Fruit fly (Drosophila melanogaster) whole organism, embryonic: ENCODE measurements around the gene CaBP1.

Experiments used
- Abd-B ChIP-seq: fragments of 200-800 bp; sonication (Bioruptor generic); optimal IDR thresholded peaks from 2 replicates; lab custom pipeline; 2018; ENCODE audit warnings: missing biosample characterization, mild to moderate bottlenecking, missing genetic modification characterization, moderate library complexity
- Aef1 ChIP-seq: fragments of 200-800 bp; sonication (Bioruptor generic); IDR thresholded peaks from 3 replicates; pipeline ENCODE4 v1.3.6; 2022; ENCODE audit warnings: missing biosample characterization, missing genetic modification characterization
- BEAF-32 ChIP-seq: fragments of 200-800 bp; sonication (Bioruptor generic); optimal IDR thresholded peaks from 3 replicates; lab custom pipeline; 2017; ENCODE audit warnings: missing biosample characterization, missing genetic modification characterization, mild to moderate bottlenecking, moderate library complexity, missing genetic modification reagents
- CG10366 ChIP-seq: fragments of 200-800 bp; sonication (Bioruptor generic); IDR thresholded peaks from 2 replicates; pipeline ENCODE4 v1.3.6; 2022; ENCODE audit warnings: missing biosample characterization, missing genetic modification characterization
- CG10462 ChIP-seq: fragments of 200-800 bp; sonication (Bioruptor generic); optimal IDR thresholded peaks from 2 replicates; lab custom pipeline; 2016; ENCODE audit warnings: missing biosample characterization, missing genetic modification characterization
- CG11696 ChIP-seq: fragments of 200-800 bp; sonication (Bioruptor generic); IDR thresholded peaks from 2 replicates; pipeline ENCODE4 v1.3.6; 2022; ENCODE audit warnings: missing biosample characterization, missing genetic modification characterization
- CG12659 ChIP-seq: fragments of 200-800 bp; sonication (Bioruptor generic); optimal IDR thresholded peaks from 3 replicates; lab custom pipeline; 2017; ENCODE audit warnings: mild to moderate bottlenecking, missing biosample characterization, missing genetic modification reagents, missing genetic modification characterization
- CG12769 ChIP-seq: fragments of 200-800 bp; sonication (Bioruptor generic); optimal IDR thresholded peaks from 2 replicates; lab custom pipeline; 2019; ENCODE audit warnings: missing biosample characterization, mild to moderate bottlenecking, missing genetic modification characterization, moderate library complexity
- CG12942 ChIP-seq: fragments of 200-800 bp; sonication (Bioruptor generic); optimal IDR thresholded peaks from 3 replicates; lab custom pipeline; 2016; ENCODE audit warnings: missing biosample characterization, missing genetic modification characterization
- CG13775 ChIP-seq: fragments of 200-800 bp; sonication (Bioruptor generic); optimal IDR thresholded peaks from 3 replicates; lab custom pipeline; 2017; ENCODE audit warnings: missing biosample characterization, mild to moderate bottlenecking, missing genetic modification characterization
- CG13894 ChIP-seq: fragments of 200-800 bp; sonication (Bioruptor generic); optimal IDR thresholded peaks from 3 replicates; lab custom pipeline; 2018; ENCODE audit warnings: missing biosample characterization, mild to moderate bottlenecking, missing genetic modification characterization, moderate library complexity
- CG18764 ChIP-seq: fragments of 200-800 bp; sonication (Bioruptor generic); optimal IDR thresholded peaks from 3 replicates; lab custom pipeline; 2016; ENCODE audit warnings: missing biosample characterization, missing genetic modification characterization
- CG2712 ChIP-seq: fragments of 200-800 bp; optimal IDR thresholded peaks from 3 replicates; lab custom pipeline; 2019; ENCODE audit warnings: missing biosample characterization, mild to moderate bottlenecking, missing genetic modification characterization, moderate library complexity
- CG30431 ChIP-seq: fragments of 200-800 bp; sonication (Bioruptor generic); optimal IDR thresholded peaks from 2 replicates; lab custom pipeline; 2017; ENCODE audit warnings: missing biosample characterization, missing genetic modification characterization
- CG33557 ChIP-seq: fragments of 200-800 bp; sonication (Bioruptor generic); optimal IDR thresholded peaks from 2 replicates; lab custom pipeline; 2019; ENCODE audit warnings: missing biosample characterization, mild to moderate bottlenecking, missing genetic modification characterization, moderate library complexity
- CG4328 ChIP-seq: fragments of 200-800 bp; sonication (Bioruptor generic); optimal IDR thresholded peaks from 3 replicates; lab custom pipeline; 2017; ENCODE audit warnings: missing biosample characterization, missing genetic modification reagents, missing genetic modification characterization
- CG4820 ChIP-seq: fragments of 200-800 bp; sonication (Bioruptor generic); optimal IDR thresholded peaks from 3 replicates; lab custom pipeline; 2016; ENCODE audit warnings: missing biosample characterization, missing genetic modification characterization
- CG6254 ChIP-seq: fragments of 200-800 bp; sonication (Bioruptor generic); optimal IDR thresholded peaks from 3 replicates; lab custom pipeline; 2017; ENCODE audit warnings: mild to moderate bottlenecking, missing biosample characterization, missing genetic modification reagents, missing genetic modification characterization
- CG7271 ChIP-seq: fragments of 200-800 bp; sonication (Bioruptor generic); optimal IDR thresholded peaks from 2 replicates; lab custom pipeline; 2018; ENCODE audit warnings: missing biosample characterization, mild to moderate bottlenecking, missing genetic modification characterization, moderate library complexity
- CG8359 ChIP-seq: fragments of 200-800 bp; sonication (Bioruptor generic); optimal IDR thresholded peaks from 2 replicates; lab custom pipeline; 2017; ENCODE audit warnings: missing biosample characterization, mild to moderate bottlenecking, missing genetic modification characterization, borderline replicate concordance
- Dek ChIP-seq: fragments of 200-800 bp; sonication (Bioruptor generic); optimal IDR thresholded peaks from 3 replicates; lab custom pipeline; 2019; ENCODE audit warnings: missing biosample characterization, mild to moderate bottlenecking, missing genetic modification characterization, moderate library complexity
- Doc3 ChIP-seq: fragments of 200-800 bp; sonication (Bioruptor generic); IDR thresholded peaks from 3 replicates; pipeline ENCODE4 v1.3.6; 2022; ENCODE audit warnings: missing biosample characterization, missing genetic modification characterization; ENCODE audit not compliant: partially characterized antibody
- E2f1 ChIP-seq: fragments of 200-800 bp; sonication (Bioruptor generic); IDR thresholded peaks from 2 replicates; pipeline ENCODE4 v1.3.6; 2022; ENCODE audit warnings: missing biosample characterization, missing genetic modification characterization
- ERR ChIP-seq: fragments of 200-800 bp; sonication (Bioruptor generic); optimal IDR thresholded peaks from 2 replicates; lab custom pipeline; 2016; ENCODE audit warnings: missing biosample characterization, missing genetic modification characterization
- Gsc ChIP-seq: fragments of 200-800 bp; sonication (Bioruptor generic); IDR thresholded peaks from 2 replicates; pipeline ENCODE4 v1.3.6; 2022; ENCODE audit warnings: missing biosample characterization, missing genetic modification characterization
- HLH4C ChIP-seq: fragments of 200-800 bp; sonication (Bioruptor generic); IDR thresholded peaks from 3 replicates; pipeline ENCODE4 v1.3.6; 2022; ENCODE audit warnings: missing biosample characterization, missing genetic modification characterization; ENCODE audit not compliant: partially characterized antibody
- Myb ChIP-seq: fragments of 200-800 bp; sonication (Bioruptor generic); optimal IDR thresholded peaks from 2 replicates; lab custom pipeline; 2016; ENCODE audit warnings: missing biosample characterization, missing genetic modification characterization
- Rx ChIP-seq: fragments of 200-800 bp; sonication (Bioruptor generic); IDR thresholded peaks from 2 replicates; pipeline ENCODE4 v1.3.6; 2022; ENCODE audit warnings: missing biosample characterization, missing genetic modification characterization
- Sry-δ ChIP-seq: fragments of 200-800 bp; sonication (Bioruptor generic); optimal IDR thresholded peaks from 2 replicates; lab custom pipeline; 2016; ENCODE audit warnings: missing biosample characterization, missing genetic modification characterization
- TFAM ChIP-seq: fragments of 200-800 bp; sonication (Bioruptor generic); optimal IDR thresholded peaks from 2 replicates; lab custom pipeline; 2017; ENCODE audit warnings: missing biosample characterization, missing genetic modification characterization, inconsistent platforms
- Tbp ChIP-seq: fragments of >200 bp; optimal IDR thresholded peaks from 2 replicates; lab custom pipeline; 2018; ENCODE audit warnings: missing biosample characterization, missing genetic modification characterization
- dm ChIP-seq: fragments of 200-800 bp; sonication (Bioruptor generic); optimal IDR thresholded peaks from 3 replicates; lab custom pipeline; 2016; ENCODE audit warnings: missing biosample characterization, missing genetic modification characterization
- ems ChIP-seq: fragments of 200-800 bp; sonication (Bioruptor generic); optimal IDR thresholded peaks from 3 replicates; lab custom pipeline; 2016; ENCODE audit warnings: missing biosample characterization, missing genetic modification characterization
- exex ChIP-seq: fragments of 200-800 bp; sonication (Bioruptor generic); optimal IDR thresholded peaks from 4 replicates; lab custom pipeline; 2018; ENCODE audit warnings: missing biosample characterization, mild to moderate bottlenecking, missing genetic modification characterization, moderate library complexity
- grau ChIP-seq: fragments of 200-800 bp; optimal IDR thresholded peaks from 3 replicates; lab custom pipeline; 2019; ENCODE audit warnings: missing biosample characterization, mild to moderate bottlenecking, missing genetic modification characterization, moderate library complexity
- gro ChIP-seq: fragments of 200-800 bp; sonication (Bioruptor generic); optimal IDR thresholded peaks from 2 replicates; lab custom pipeline; 2016; ENCODE audit warnings: missing biosample characterization, missing genetic modification characterization
- inv ChIP-seq: fragments of 200-800 bp; sonication (Bioruptor generic); IDR thresholded peaks from 2 replicates; pipeline ENCODE4 v1.3.6; 2022; ENCODE audit warnings: missing biosample characterization, missing genetic modification characterization; ENCODE audit not compliant: partially characterized antibody
- kni ChIP-seq: fragments of 200-800 bp; sonication (Bioruptor generic); optimal IDR thresholded peaks from 3 replicates; lab custom pipeline; 2017; ENCODE audit warnings: mild to moderate bottlenecking, missing biosample characterization, missing genetic modification reagents, missing genetic modification characterization
- nmo ChIP-seq: fragments of 200-800 bp; sonication (Bioruptor generic); optimal IDR thresholded peaks from 2 replicates; lab custom pipeline; 2018; ENCODE audit warnings: missing biosample characterization, mild to moderate bottlenecking, missing genetic modification characterization, moderate library complexity
- org-1 ChIP-seq: fragments of 200-800 bp; sonication (Bioruptor generic); optimal IDR thresholded peaks from 2 replicates; lab custom pipeline; 2017; ENCODE audit warnings: missing biosample characterization, missing genetic modification characterization
- p53 ChIP-seq: fragments of 200-800 bp; sonication (Bioruptor generic); optimal IDR thresholded peaks from 2 replicates; lab custom pipeline; 2016; ENCODE audit warnings: missing biosample characterization, missing genetic modification characterization
- phol ChIP-seq: fragments of 200-800 bp; sonication (Bioruptor generic); optimal IDR thresholded peaks from 3 replicates; lab custom pipeline; 2018; ENCODE audit warnings: missing biosample characterization, mild to moderate bottlenecking, missing genetic modification characterization, moderate library complexity
- pnt ChIP-seq: fragments of 200-800 bp; sonication (Bioruptor generic); optimal IDR thresholded peaks from 3 replicates; lab custom pipeline; 2016; ENCODE audit warnings: missing biosample characterization, missing genetic modification characterization
- ro ChIP-seq: fragments of 200-800 bp; sonication (Bioruptor generic); IDR thresholded peaks from 2 replicates; pipeline ENCODE4 v1.3.6; 2022; ENCODE audit warnings: missing biosample characterization, missing genetic modification characterization
- run ChIP-seq: fragments of 200-800 bp; sonication (Bioruptor generic); optimal IDR thresholded peaks from 3 replicates; lab custom pipeline; 2018; ENCODE audit warnings: missing biosample characterization, mild to moderate bottlenecking, missing genetic modification characterization
- sim ChIP-seq: fragments of 200-800 bp; sonication (Bioruptor generic); IDR thresholded peaks from 2 replicates; pipeline ENCODE4 v1.3.6; 2022; ENCODE audit warnings: missing biosample characterization, missing genetic modification characterization
- sr ChIP-seq: fragments of 200-800 bp; sonication (Bioruptor generic); IDR thresholded peaks from 3 replicates; pipeline ENCODE4 v1.3.6; 2022; ENCODE audit warnings: missing biosample characterization, missing genetic modification characterization
- trh ChIP-seq: fragments of 200-800 bp; sonication (Bioruptor generic); optimal IDR thresholded peaks from 2 replicates; lab custom pipeline; 2016; ENCODE audit warnings: missing biosample characterization, missing genetic modification characterization
- vvl ChIP-seq: fragments of 200-800 bp; sonication (Bioruptor generic); IDR thresholded peaks from 2 replicates; pipeline ENCODE4 v1.3.6; 2022; ENCODE audit warnings: missing biosample characterization, missing genetic modification characterization

Gene CaBP1

DNA sequence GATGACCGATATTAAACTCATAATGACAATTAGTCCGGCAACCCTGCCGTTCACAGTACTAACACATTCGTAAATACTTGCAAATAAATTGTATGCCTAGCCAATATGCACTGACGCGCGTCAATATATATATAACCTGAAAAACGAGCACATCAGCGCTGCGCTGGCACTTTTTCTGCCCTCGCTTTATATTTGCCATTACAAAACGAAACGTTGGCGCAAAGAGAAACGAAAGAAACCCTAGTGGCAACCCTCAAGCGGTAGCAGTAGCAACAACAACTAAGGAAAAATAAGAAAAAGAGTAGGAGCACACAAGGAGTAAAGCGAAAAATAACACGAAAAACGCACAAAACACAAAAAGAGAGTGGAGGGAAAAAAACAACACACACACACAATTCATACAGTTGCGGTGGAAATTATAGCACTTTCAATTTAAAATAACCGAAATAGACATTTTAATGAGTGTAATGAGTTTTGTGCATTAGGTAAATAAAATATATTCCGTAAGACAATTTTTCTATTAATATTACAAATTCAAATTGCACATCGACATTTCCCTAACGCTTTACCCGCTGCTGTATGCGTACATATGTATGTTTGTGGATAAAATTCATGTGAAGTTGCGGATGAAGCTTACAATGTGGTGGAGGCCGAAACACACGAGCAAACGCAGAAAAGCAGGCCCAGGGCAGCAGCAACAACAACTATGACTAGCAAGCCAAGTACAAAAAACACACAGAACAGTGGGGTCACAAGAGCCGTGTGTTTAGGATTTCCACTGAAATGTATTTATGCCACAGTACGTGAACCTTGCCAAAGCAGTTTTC lies 5.6 kb downstream of the CaBP1 start (continued):
- TF ChIP-seq E2f1 (GFP tag; lab: Robert Waterston, UW), result peak; percentile 99
- TF ChIP-seq p53 (GFP tag; lab: Kevin White, UChicago), result peak; percentile 88
- TF ChIP-seq sr (GFP tag; lab: Robert Waterston, UW), result peak; percentile 93
- TF ChIP-seq vvl (GFP tag; lab: Robert Waterston, UW), result peak; percentile 100
- peak; percentile 98 for TF ChIP-seq gro (GFP tag; lab: Kevin White, UChicago)
- TF ChIP-seq Tbp (GFP tag; lab: Kevin White, UChicago), result no peak
- peak; percentile 97 for TF ChIP-seq CG18764 (GFP tag; lab: Kevin White, UChicago)
- TF ChIP-seq CG11696 (GFP tag; lab: Robert Waterston, UW), result peak; percentile 100
- peak; percentile 98 for TF ChIP-seq phol (tag; lab: Kevin White, UChicago)
- TF ChIP-seq CG12942, result peak; percentile 98
- peak; percentile 99 for TF ChIP-seq Dek (tag; lab: Kevin White, UChicago)
- TF ChIP-seq HLH4C, result no peak
- TF ChIP-seq ERR (GFP tag; lab: Kevin White, UChicago), result peak; percentile 97
- TF ChIP-seq Sry-δ (GFP tag; lab: Kevin White, UChicago), result peak; percentile 67
- peak; percentile 99 for TF ChIP-seq run
- TF ChIP-seq CG8359, result peak; percentile 94
- TF ChIP-seq Gsc (GFP tag; lab: Robert Waterston, UW), result peak; percentile 95
- TF ChIP-seq grau (tag; lab: Kevin White, UChicago), result peak; percentile 99
- peak; percentile 94 for TF ChIP-seq TFAM (GFP tag; lab: Kevin White, UChicago)
- TF ChIP-seq CG2712 (tag; lab: Kevin White, UChicago), result peak; percentile 99
- TF ChIP-seq Abd-B (GFP tag; lab: Kevin White, UChicago), result peak; percentile 98
- peak; percentile 96 for TF ChIP-seq dm (GFP tag; lab: Kevin White, UChicago)
- peak; percentile 98 for TF ChIP-seq CG10462 (GFP tag; lab: Kevin White, UChicago)
- peak; percentile 98 for TF ChIP-seq CG4328 (GFP tag; lab: Kevin White, UChicago)
- TF ChIP-seq kni (GFP tag; lab: Kevin White, UChicago), result peak; percentile 98
- TF ChIP-seq sim, result peak; percentile 96
- TF ChIP-seq BEAF-32 (GFP tag; lab: Kevin White, UChicago), result no peak
- TF ChIP-seq pnt (GFP tag; lab: Kevin White, UChicago), result peak; percentile 97
- TF ChIP-seq ro, result peak; percentile 96
- peak; percentile 98 for TF ChIP-seq Aef1 (GFP tag; lab: Robert Waterston, UW)
- peak; percentile 100 for TF ChIP-seq CG12769 (tag; lab: Kevin White, UChicago)
- no peak for TF ChIP-seq Doc3 (GFP tag; lab: Robert Waterston, UW)
- TF ChIP-seq CG10366, result peak; percentile 99
- peak; percentile 99 for TF ChIP-seq CG13775
- peak; percentile 97 for TF ChIP-seq CG30431 (GFP tag; lab: Kevin White, UChicago)
- TF ChIP-seq org-1 (GFP tag; lab: Kevin White, UChicago), result peak; percentile 99
- TF ChIP-seq CG12659 (GFP tag; lab: Kevin White, UChicago), result peak; percentile 100
- peak; percentile 98 for TF ChIP-seq CG4820
- peak; percentile 94 for TF ChIP-seq CG7271 (tag; lab: Kevin White, UChicago)
- peak; percentile 97 for TF ChIP-seq trh (GFP tag; lab: Kevin White, UChicago)
- TF ChIP-seq CG6254 (GFP tag; lab: Kevin White, UChicago), result peak; percentile 97
- TF ChIP-seq ems (GFP tag; lab: Kevin White, UChicago), result peak; percentile 99
- peak; percentile 93 for TF ChIP-seq exex (tag; lab: Kevin White, UChicago)
- TF ChIP-seq Myb (GFP tag; lab: Kevin White, UChicago), result peak; percentile 90
- TF ChIP-seq inv (GFP tag; lab: Robert Waterston, UW), result no peak
- TF ChIP-seq nmo (GFP tag; lab: Kevin White, UChicago), result peak; percentile 99
- peak; percentile 98 for TF ChIP-seq Rx (GFP tag; lab: Robert Waterston, UW)
- peak; percentile 99 for TF ChIP-seq CG33557 (GFP tag; lab: Kevin White, UChicago)
- TF ChIP-seq CG13894 (tag; lab: Kevin White, UChicago), result peak; percentile 99
